Fruit fly (Drosophila melanogaster): Measurements from ENCODE around the gene Eip75B.

- TF ChIP-seq Vsx2 (GFP tag; optimal IDR thresholded peaks at IDR 0.05; ENCODE audit: partially characterized antibody) (no peak), pan (optimal IDR thresholded peaks at IDR 0.05) (no peak), usp (GFP tag; optimal IDR thresholded peaks at IDR 0.05) (no peak), psq (GFP tag; optimal IDR thresholded peaks at IDR 0.05) (no peak), CG9705 (GFP tag; optimal IDR thresholded peaks at IDR 0.05) (no peak), Jra (GFP tag; optimal IDR thresholded peaks at IDR 0.05) (no peak), br (GFP tag; optimal IDR thresholded peaks at IDR 0.05) (no peak), h (GFP tag; optimal IDR thresholded peaks at IDR 0.05) (no peak), tai (GFP tag; optimal IDR thresholded peaks at IDR 0.05) (no peak), Abd-B (GFP tag; optimal IDR thresholded peaks at IDR 0.05) (no peak), Dif (GFP tag; optimal IDR thresholded peaks at IDR 0.05; ENCODE audit: partially characterized antibody) (no peak)
Measured at dm6 chr3L:17970316-17970715, 94.2 kb downstream of the Eip75B start.
